Fruit fly (Drosophila melanogaster) ovary, adult (tissue): ENCODE results near the gene Nepl9.

ENCODE experiments used
- CG17801 ChIP-seq: fragments of 200-800 bp; optimal IDR thresholded peaks from 2 replicates; lab custom pipeline; 2019; ENCODE audit warnings: missing biosample characterization, mild to moderate bottlenecking, missing genetic modification characterization, moderate library complexity; ENCODE audit not compliant: partially characterized antibody

Gene Nepl9

DNA sequence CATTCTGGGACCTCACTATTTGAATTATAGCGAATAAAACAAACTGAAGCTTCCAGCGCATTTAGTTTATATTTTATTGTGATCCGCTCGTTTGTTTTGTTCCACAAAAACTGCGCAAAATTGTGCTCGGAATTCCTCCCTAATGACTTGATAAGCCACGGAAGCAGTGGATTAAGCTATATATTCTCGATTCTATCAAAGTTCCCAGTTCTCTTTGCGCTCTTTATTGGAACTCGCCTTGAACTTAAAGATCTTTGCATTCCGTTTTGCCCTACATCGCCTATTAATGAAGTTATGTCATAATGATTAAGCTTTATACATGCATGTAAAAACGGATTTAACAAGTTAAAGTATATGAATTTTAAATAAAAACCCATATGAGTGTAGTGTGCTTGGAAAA lies at the start of gene Nepl9:
TSS of gene Nepl9 (minus strand) at position 101 of the 400 bp plus-strand sequence.
- TF ChIP-seq CG17801: no peak

DNA sequence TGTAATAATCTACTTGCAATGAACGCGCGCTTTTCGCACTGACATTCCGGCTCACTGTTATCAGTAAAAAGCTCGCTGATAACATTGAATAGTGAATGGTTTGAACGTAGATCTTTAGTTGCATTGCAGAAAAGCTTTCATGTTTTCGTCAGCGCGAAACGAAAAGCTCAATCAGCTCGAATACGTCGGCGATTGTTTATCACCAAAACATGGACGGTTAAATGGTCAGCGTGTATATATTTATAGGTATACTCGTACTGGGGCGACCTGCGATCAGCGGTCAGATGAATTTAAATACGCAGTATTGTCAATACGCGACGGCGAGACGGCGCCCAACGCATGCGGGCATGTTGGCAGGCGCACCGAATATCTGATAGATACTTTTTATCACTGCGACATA lies 49.4 kb upstream of the Nepl9 start:
- peak; percentile 17 for TF ChIP-seq CG17801

DNA sequence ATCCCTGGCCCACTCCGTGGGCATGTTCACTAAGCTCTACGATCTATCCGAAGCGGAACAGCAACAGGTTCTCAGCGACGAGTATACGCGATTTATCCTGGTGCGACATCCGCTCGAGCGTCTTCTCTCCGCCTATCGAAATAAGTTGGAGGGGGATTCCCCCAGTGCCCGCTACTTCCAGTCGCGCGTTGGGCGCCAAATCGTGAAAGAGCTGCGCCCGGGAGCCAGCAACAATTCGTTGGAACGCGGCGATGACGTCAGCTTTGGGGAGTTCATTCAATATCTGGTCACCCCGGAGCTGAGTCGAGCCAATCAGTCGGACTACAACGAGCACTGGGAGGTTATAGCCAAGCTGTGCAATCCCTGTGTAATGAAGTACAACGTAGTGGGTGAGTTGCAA lies 48.3 kb upstream of the Nepl9 start:
- no peak for TF ChIP-seq CG17801

DNA sequence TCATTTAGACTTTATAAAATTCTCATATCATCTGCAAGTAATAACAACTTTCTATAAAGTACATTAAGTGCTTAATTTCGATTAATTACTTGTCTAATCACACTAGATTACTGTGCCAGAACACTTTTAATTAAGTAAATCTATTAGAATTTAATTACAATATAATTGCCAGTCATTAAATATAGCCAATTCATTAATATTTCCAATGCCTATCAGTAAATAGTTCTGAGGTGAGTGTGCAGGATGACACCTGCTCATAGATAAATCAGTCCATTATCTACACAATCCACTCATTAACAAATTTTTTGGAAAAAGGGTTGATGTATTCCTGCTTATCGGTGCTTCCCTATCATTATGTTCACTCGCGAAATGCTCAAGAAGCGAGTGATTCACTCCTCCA lies 47.6 kb upstream of the Nepl9 start:
- TF ChIP-seq CG17801: no peak

DNA sequence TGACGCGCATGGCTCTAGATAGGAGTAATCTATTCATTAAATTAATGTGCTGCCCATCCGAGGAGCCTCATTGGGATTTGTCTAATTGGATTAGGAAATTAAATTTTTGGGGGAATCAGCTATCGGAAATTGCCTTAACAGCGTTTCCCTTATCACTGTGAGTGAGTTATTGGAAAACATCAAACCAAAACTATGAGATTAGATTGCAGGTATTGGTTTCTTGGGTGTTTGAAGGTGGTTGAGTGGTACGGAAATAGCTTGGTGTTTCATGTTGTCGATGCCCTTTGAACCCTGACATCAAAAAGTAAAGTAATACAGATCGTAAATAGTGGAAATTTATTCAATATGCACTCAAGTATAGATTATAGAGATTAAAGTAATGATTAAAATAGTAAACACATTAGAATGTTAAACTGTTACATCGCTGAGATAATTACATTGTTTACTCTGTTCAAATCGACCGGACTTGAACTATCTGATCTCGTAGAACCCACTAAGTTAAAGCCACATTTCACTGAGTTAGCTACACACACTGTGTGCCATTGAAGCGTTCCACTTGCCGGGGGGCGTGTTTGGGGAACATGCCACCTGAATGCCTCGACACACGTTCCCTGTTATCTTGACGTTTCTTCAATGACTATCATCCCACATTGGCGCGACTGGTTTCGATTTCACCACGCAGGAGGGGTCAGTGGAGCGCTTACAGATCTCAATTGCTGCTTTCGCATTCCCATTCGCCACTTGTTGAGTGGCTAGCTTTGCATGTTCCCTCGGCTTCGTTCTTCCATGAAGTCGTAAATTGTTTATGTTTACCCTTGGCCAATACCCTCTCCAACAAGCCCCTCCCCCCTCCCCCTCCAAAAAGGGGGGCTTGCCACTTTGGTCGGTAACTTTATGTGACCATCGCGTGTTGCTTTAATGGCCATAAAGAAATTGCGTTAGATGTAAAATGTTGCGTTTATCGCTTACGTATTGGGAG lies 46.1 kb upstream of the Nepl9 start:
- no peak for TF ChIP-seq CG17801

DNA sequence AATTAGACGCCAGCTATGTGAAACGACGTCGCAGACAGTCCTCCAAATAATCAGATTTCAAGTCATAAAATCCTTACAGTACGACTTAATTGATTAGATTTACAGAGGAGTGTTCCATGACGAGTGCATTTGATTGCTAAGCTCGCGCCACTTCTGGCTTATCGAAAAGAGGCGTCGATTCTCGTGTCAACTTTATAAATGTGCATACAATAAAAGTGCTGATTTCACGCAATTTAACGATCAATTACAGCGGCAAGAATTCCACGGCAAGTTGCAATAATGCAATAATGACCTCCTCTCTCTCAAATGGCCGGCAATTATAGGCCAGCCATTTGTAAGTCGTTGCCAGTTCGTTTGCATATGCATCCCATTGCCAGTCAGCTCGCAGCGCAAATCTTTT lies 45.3 kb upstream of the Nepl9 start:
- no peak for TF ChIP-seq CG17801

DNA sequence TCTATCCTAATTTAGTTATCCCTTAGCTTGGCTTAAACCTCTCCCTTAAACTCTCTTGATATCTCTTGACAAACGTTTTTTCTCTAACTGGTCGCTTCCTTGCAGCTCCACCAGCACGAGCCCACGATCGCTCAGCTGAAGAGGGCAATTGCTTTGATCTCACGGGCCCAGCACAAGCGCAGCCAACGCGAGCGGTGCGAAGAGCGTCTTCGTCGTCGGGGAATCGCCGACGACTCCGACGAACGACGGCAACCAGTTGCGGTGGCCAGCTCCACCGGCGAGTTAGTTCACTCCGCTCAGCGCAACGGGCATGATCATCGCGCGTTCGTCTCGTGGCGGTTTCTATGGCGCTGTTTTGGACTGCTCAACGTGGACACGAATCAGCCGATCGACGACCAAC lies 43.9 kb upstream of the Nepl9 start:
- peak; percentile 43 for TF ChIP-seq CG17801

DNA sequence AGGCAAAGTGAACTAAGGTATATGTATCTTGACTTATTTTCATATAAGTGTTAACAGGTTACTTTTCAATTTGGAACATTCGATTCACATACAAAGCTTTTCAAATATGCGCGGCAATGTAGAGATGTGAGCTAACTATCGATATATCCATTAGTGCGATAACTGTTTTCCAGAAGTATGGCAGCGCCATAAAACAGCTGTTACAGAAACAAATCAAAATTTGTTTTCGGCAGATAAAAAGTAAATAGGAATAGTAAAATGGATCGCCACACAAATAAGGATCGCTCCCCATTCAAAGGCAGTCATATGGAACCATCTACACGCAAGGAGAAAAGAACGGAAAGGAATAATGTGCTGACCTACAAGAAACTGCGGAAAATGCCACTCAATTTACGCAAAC lies 42.2 kb upstream of the Nepl9 start, which contains the start of the genes CG32832, CG31743 and CG34313:
TSS of gene CG32832 (minus strand) at position 3 of the 400 bp plus-strand sequence.
TSS of gene CG31743 (plus strand) at position 230 of the 400 bp plus-strand sequence.
TSS of gene CG34313 (plus strand) at position 230 of the 400 bp plus-strand sequence.
- TF ChIP-seq CG17801: no peak

DNA sequence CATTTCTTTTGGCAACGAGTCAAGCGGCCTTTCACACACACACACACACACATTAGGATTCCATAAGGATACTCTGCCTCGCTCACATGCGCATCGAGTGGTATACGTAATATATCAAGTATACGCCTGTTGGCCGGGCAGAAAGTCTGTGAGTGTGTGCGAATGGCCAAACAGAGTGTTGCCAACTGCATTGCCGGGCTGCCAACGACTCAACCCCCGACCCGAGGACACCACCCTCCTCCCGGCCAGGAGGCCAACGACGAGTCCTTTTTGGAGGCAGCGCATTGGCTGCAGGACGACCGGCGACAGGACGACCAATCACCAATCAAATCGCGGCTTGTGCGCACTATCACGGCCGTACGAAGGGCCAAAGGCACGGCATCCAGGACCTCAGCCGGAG lies 40.6 kb upstream of the Nepl9 start:
- no peak for TF ChIP-seq CG17801

DNA sequence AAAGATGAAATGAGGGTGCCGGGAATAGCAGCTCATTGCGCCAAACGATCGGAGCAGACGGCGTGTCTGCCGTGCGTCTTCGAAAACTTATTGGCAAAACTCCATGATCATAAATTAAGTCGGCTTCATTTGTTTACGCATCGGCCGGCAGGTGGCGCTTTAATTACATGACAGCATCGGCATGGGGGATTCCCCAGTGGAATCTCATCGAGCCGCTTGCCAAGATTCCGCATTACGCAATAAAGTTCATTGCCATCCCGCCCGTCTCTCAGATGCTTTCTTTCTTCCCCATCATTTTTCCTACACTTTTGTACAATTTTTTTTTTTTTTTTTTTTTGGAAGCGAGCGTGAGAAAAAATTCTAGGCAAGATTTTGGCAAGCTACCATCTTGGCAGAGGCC lies 39.5 kb upstream of the Nepl9 start:
- TF ChIP-seq CG17801: no peak

DNA sequence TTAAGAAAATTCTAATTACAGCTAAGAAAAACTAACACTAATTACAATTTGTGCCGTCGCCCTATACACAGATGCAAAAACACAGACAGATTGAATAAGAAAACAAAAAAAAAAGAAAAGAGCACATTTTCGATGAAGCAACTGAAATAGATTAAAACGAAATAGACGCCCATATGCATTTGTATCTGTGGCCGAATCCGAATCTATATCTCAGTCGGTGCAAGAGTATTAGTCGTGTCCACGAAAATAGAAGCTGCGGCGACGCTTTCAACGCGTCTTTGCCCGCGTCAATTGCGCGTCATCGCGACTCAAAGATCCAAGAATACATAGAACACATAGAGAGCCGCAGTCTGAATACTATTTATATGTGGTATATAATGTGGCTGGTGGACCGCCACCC lies 37.9 kb upstream of the Nepl9 start:
- TF ChIP-seq CG17801: no peak

DNA sequence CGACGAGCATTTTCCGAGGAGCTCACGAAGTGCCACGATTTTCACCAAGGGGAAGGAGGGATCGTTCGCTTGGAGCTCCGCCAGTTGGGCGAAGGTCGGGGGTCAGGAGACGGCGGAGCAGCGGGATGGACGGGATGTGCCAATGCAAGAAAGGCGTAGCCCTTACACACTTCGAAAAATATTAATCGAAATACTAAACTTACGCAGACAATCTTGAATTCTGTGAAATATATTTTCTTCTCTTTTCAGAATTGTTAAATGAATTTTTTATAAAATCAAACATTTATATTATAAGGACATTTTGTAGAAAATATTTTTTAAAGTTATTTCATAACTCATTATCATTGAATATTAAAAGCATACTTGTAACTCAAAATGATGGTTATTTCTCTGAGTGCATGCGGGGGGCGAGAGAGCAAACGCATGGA lies 31.9 kb upstream of the Nepl9 start:
- no peak for TF ChIP-seq CG17801

DNA sequence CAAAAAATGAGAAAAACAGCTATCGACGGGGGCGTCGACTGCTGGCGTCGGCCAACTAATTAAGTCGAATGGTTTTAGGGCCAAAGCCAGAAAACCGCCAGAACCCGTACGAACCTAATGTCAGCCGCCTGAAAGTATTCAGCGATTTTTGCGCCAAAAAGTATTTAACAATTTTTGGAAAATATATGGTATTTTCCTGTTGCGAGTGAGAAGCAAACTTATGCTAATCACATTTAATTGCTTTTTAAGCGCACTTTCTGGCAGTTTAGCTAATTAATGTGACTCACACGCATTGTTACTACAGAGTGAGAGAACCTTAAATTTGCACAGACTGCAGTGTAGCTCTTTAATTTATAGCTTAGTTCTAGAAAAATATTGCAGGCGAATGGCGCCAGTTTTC lies 25.5 kb upstream of the Nepl9 start:
- TF ChIP-seq CG17801: no peak

DNA sequence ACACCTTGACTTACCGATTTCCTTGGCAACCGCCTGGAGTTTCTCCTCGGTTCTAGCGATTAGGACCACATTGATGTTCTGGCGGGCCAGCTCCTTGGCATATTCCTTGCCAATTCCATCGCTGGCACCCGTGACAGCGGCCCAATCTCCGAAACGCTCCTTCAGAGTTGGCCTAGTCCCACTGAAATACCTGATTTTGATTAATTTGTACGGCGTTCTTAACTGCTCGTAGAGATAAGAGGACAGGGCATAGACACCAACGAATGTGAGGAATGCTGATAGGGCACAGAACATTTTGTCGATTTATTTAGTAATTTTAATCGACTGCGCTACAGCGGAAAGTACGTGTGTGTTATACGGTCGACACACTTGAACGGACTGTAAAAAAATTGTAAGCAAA lies 24.1 kb upstream of the Nepl9 start, which contains the start of gene CG6012:
TSS of gene CG6012 (minus strand) at position 364 of the 400 bp plus-strand sequence.
- no peak for TF ChIP-seq CG17801

DNA sequence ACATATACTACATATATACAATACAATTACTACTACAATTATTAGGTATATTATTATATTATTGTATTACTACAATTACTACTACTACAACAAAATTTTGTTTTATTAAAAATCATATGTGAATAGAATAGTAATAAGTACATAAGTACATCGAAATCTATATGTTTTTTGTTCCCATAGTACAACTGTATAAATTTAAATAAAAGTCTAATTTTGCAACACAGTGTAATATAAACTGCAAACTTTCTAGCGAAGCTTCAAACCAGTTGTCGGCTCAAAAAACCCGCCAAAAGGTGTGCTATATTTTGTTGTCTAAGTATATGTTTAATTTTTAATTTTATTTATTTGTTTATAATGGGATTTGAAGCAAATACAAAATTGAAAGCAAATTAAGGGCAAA lies 22.5 kb upstream of the Nepl9 start:
- no peak for TF ChIP-seq CG17801

DNA sequence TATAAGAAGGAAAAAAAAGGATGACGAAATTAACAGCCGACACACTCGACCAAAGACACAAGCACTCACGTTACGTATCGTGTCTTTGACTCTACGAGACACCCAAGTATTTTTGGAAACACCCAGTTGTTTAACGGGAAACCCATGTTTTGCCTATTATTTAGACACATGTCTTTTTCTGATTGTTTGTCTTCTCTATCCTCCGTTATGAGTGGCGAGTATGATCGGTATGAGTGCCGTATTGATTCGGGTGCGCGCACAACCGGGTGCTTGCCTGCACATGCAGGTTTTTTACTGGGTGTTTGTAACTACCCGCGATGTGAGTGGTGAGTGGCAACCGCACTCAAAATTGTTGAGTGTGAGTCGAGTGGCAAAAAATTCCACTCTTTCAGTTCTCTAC lies 22.0 kb upstream of the Nepl9 start:
- no peak for TF ChIP-seq CG17801

DNA sequence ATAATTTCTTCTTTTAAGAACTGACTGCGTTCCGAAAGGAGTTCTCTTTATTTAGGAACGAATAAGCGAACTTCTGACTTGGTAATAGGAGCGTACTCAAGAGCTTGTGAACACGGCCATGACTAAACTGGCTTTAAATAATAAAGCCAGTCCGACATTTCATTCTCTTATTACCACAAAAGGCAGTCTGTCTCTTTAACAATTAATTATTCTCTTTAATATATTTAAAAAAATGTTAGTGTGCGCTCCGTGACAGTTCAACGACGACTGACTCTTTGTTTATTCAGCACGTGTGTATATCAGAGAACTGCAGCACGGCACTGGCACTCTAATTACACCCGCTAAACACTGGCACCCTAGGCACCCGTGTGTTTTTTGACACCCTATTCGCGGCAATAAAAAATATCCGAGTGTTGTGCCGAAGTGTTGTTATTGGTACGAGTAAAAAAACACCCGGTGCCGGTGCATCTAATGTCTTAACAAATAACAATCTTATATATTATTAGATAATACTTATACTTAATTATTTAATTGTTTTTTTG lies 21.5 kb upstream of the Nepl9 start, which contains the start of gene CG31809:
TSS of gene CG31809 (minus strand) at position 249 of the 542 bp plus-strand sequence.
- no peak for TF ChIP-seq CG17801

DNA sequence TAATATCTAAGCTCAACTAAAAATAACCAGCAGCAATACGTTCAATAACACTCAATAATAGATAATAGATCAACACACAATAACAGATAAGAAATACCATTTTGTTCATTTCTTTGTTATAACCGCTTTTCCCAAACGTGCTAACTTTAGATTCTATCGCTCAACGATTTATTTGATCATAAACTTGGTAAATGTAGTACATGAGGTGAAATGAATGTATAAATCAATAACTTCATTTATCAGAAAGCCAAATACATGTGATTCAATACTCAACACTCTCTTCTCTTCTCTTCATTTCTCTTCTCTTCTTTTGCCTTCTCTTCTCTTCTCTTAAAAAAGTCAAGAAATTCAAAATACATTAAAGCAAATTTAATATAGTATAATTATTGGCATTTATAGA lies 20.6 kb upstream of the Nepl9 start:
- no peak for TF ChIP-seq CG17801
